Worm (Caenorhabditis elegans) whole organism, midembryonic: ENCODE measurements around the gene srx-129.

Experiments
- T22C8.4 ChIP-seq: fragments of 200-800 bp; sonication (Bioruptor generic); IDR thresholded peaks from 2 replicates; pipeline ENCODE4 v1.3.6; 2022; ENCODE audit warnings: missing genetic modification characterization, missing compliant biosample characterization
- flt-1 ChIP-seq: fragments of 200-800 bp; sonication (Bioruptor generic); IDR thresholded peaks from 2 replicates; pipeline ENCODE4 v1.3.6; 2022; ENCODE audit warnings: missing genetic modification characterization, missing compliant biosample characterization
- klf-2 ChIP-seq: fragments of 200-800 bp; sonication (Bioruptor generic); conservative IDR thresholded peaks from 2 replicates; pipeline ENCODE4 v1.3.6; 2022; ENCODE audit warnings: missing genetic modification reagents, missing genetic modification characterization, missing compliant biosample characterization
- med-1 ChIP-seq: sonication (generic microtip); optimal IDR thresholded peaks from 2 replicates; lab custom pipeline; 2017; ENCODE audit warnings: missing genetic modification characterization, mild to moderate bottlenecking, missing compliant biosample characterization, antibody characterized with exemption, missing genetic modification reagents; ENCODE audit not compliant: insufficient read depth
- ref-1 ChIP-seq: fragments of 200-800 bp; sonication (Bioruptor generic); conservative IDR thresholded peaks from 2 replicates; pipeline ENCODE4 v1.3.6; 2022; ENCODE audit warnings: missing genetic modification reagents, missing genetic modification characterization, missing compliant biosample characterization
- ztf-23 ChIP-seq: fragments of 200-800 bp; sonication (Bioruptor generic); IDR thresholded peaks from 2 replicates; pipeline ENCODE4 v1.3.6; 2022; ENCODE audit warnings: missing genetic modification reagents, missing genetic modification characterization, missing compliant biosample characterization
- ztf-29 ChIP-seq: fragments of 200-800 bp; sonication (Bioruptor generic); IDR thresholded peaks from 2 replicates; pipeline ENCODE4 v1.3.6; 2022; ENCODE audit warnings: missing genetic modification reagents, missing genetic modification characterization, missing compliant biosample characterization

DNA sequence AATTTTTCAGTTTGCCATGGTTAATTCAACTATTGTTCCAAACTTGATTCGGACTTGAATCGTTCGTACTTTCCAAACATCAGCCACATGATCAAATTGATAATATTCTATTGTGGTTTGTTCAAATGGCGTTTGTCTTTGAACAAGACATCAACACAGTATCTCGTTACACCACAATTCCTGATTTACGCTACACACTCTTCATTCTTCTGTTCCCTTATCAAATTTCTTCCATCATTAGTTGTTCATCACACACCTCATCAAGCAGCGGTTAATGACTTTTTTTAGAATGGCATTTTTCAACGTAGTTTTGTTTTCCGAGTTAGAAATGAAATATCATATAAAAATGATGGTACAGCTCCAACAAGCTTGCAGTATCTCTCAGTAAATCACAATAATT lies 44.2 kb downstream of the srx-129 start:
- TF ChIP-seq flt-1 (no peak), ztf-23 (GFP tag; lab: Robert Waterston, UW) (no peak), T22C8.4 (GFP tag; lab: Robert Waterston, UW) (no peak), med-1 (no peak), klf-2 (GFP tag; lab: Robert Waterston, UW) (no peak), ref-1 (GFP tag; lab: Robert Waterston, UW) (no peak), ztf-29 (GFP tag; lab: Robert Waterston, UW) (no peak)
